Fruit fly (Drosophila melanogaster) whole organism, wandering third instar larva: ENCODE results near the gene Scgalpha.

ENCODE experiments used
- Mio ChIP-seq: sonication (Bioruptor generic); optimal IDR thresholded peaks from 2 replicates; lab custom pipeline; 2016; ENCODE audit warnings: missing biosample characterization, missing genetic modification characterization
- dmrt93B ChIP-seq: fragments of 200-800 bp; sonication (Bioruptor generic); optimal IDR thresholded peaks from 2 replicates; lab custom pipeline; 2018; ENCODE audit warnings: missing biosample characterization, mild to moderate bottlenecking, missing genetic modification characterization
- ey ChIP-seq: fragments of 200-800 bp; sonication (Bioruptor generic); optimal IDR thresholded peaks from 2 replicates; lab custom pipeline; 2016; ENCODE audit warnings: missing biosample characterization, missing genetic modification characterization
- fru ChIP-seq: fragments of 200-800 bp; sonication (Bioruptor generic); optimal IDR thresholded peaks from 3 replicates; lab custom pipeline; 2016; ENCODE audit warnings: missing biosample characterization, mild to moderate bottlenecking, missing genetic modification characterization
- psq ChIP-seq: fragments of 200-800 bp; sonication (Bioruptor generic); optimal IDR thresholded peaks from 3 replicates; lab custom pipeline; 2017; ENCODE audit warnings: missing biosample characterization, mild to moderate bottlenecking, missing genetic modification characterization, moderate library complexity

dm6 chr2L:8280225-8280624 lies 23.0 kb upstream of the Scgalpha start:
- no peak for TF ChIP-seq ey (GFP tag; lab: Kevin White, UChicago)
- no peak for TF ChIP-seq fru (GFP tag; lab: Kevin White, UChicago)
- TF ChIP-seq dmrt93B (GFP tag; lab: Kevin White, UChicago), result no peak
- no peak for TF ChIP-seq psq (GFP tag; lab: Kevin White, UChicago)
- no peak for TF ChIP-seq Mio
